Worm (Caenorhabditis elegans): ENCODE results near the gene C11G10.1.

C11G10.1 gene

ce11 chrX:15168424-15168823 lies 9.9 kb upstream of the C11G10.1 start, which contains the start of gene ocr-3:
Gene ocr-3 (plus strand): TSS chrX:15168724.
- no peak for TF ChIP-seq W03F9.2 (tag; optimal IDR thresholded peaks at IDR 0.05)
- TF ChIP-seq him-1 (tag; optimal IDR thresholded peaks at IDR 0.05) = no peak
- no peak for TF ChIP-seq dao-5 (tag; optimal IDR thresholded peaks at IDR 0.05)

DNA sequence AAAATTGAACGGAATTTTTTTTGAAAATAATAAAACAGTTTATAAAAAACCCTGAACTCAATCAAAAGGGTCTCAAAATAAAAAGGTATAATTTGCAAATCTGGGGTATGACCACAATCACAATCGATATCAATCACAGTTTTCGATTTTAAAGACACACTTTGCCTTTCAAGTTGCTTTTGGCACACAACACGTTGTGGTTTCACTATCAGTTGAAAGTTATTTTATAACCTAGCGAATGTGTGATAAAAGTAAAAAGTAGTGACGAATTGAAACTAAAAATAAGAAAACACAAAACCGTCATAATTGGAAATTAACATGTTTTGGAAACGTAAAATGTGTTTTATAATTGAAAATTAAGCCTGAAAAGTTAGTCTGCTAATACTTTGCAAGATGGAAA lies 9.1 kb upstream of the C11G10.1 start:
- no peak for TF ChIP-seq him-1 (tag; optimal IDR thresholded peaks at IDR 0.05)
- no peak for TF ChIP-seq dao-5 (tag; optimal IDR thresholded peaks at IDR 0.05)
- no peak for TF ChIP-seq W03F9.2 (tag; optimal IDR thresholded peaks at IDR 0.05)

ce11 chrX:15166122-15166521 lies 7.6 kb upstream of the C11G10.1 start, which contains the start of gene T10B10.8:
Gene T10B10.8 (minus strand): TSS chrX:15166222.
- TF ChIP-seq W03F9.2 (tag; optimal IDR thresholded peaks at IDR 0.05) (no peak), dao-5 (tag; optimal IDR thresholded peaks at IDR 0.05) (no peak), him-1 (tag; optimal IDR thresholded peaks at IDR 0.05) (no peak)

ce11 chrX:15164108-15164507 lies 5.6 kb upstream of the C11G10.1 start, which contains the start of gene T10B10.9:
Gene T10B10.9 (plus strand): TSS chrX:15164408.
- TF ChIP-seq dao-5 (tag; optimal IDR thresholded peaks at IDR 0.05) (no peak), him-1 (tag; optimal IDR thresholded peaks at IDR 0.05) (no peak), W03F9.2 (tag; optimal IDR thresholded peaks at IDR 0.05) (no peak)

ce11 chrX:15163118-15163517 lies 4.6 kb upstream of the C11G10.1 start:
- no peak for TF ChIP-seq him-1 (tag; optimal IDR thresholded peaks at IDR 0.05)
- no peak for TF ChIP-seq W03F9.2 (tag; optimal IDR thresholded peaks at IDR 0.05)
- TF ChIP-seq dao-5 (tag; optimal IDR thresholded peaks at IDR 0.05) = no peak

ce11 chrX:15160923-15161322 lies 2.4 kb upstream of the C11G10.1 start:
- TF ChIP-seq dao-5 (tag; optimal IDR thresholded peaks at IDR 0.05) = no peak
- TF ChIP-seq W03F9.2 (tag; optimal IDR thresholded peaks at IDR 0.05) = no peak
- TF ChIP-seq him-1 (tag; optimal IDR thresholded peaks at IDR 0.05) = no peak

- TF ChIP-seq W03F9.2 (tag; optimal IDR thresholded peaks at IDR 0.05) (no peak), dao-5 (tag; optimal IDR thresholded peaks at IDR 0.05) (no peak), him-1 (tag; optimal IDR thresholded peaks at IDR 0.05) (no peak)
Observed at ce11 chrX:15159362-15159761, 813 bp upstream of the C11G10.1 start.

- TF ChIP-seq W03F9.2 (tag; optimal IDR thresholded peaks at IDR 0.05) (no peak), dao-5 (tag; optimal IDR thresholded peaks at IDR 0.05) (no peak), him-1 (tag; optimal IDR thresholded peaks at IDR 0.05) (no peak)
Observed at ce11 chrX:15157854-15158253, 695 bp downstream of the C11G10.1 start.

- TF ChIP-seq W03F9.2 (tag; optimal IDR thresholded peaks at IDR 0.05) (no peak), dao-5 (tag; optimal IDR thresholded peaks at IDR 0.05) (no peak), him-1 (tag; optimal IDR thresholded peaks at IDR 0.05) (no peak)
Observed at ce11 chrX:15155054-15155453, 3.5 kb downstream of the C11G10.1 start.

DNA sequence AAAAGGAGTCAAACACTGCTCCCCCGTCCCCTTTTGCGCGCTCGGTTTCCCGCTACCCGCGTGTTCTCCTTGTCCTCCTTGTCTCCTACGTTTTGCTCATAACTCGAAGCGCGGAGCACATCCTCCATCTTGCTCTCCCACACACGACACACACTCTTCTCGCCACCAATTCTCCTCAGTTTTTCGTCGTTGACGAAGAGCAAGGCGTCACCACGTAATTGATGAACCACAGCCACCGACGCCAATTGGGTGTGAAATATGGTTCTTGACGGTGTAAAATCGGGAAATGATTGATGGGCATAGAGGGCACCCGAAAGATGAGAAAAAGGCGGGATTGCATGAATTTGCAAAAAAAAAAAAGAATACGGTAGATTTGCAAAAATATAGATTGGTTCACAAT lies 9.7 kb downstream of the C11G10.1 start:
- TF ChIP-seq dao-5 (tag; optimal IDR thresholded peaks at IDR 0.05) (no peak), W03F9.2 (tag; optimal IDR thresholded peaks at IDR 0.05) (no peak)

DNA sequence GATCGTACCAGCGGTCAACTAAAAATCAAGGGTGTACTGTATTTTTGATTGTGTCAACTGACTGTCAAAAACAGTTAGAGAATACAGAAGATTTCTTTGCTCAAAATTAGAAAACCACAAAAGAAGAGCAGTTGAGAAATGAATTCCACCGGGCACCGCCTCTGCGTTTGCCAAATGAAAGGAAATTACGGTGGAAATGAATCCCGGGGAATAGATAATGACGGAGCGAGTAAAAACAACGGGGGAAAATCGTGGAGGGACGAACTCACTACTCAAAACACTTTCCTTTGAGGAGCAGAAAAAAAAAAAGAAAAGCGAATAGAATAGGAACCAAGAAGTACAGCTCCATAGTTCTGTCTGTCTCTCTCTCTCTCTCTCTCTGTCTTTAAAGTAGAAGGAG lies 10.2 kb downstream of the C11G10.1 start:
- no peak for TF ChIP-seq him-1 (tag; optimal IDR thresholded peaks at IDR 0.05)
- TF ChIP-seq W03F9.2 (tag; optimal IDR thresholded peaks at IDR 0.05) = no peak
- no peak for TF ChIP-seq dao-5 (tag; optimal IDR thresholded peaks at IDR 0.05)

DNA sequence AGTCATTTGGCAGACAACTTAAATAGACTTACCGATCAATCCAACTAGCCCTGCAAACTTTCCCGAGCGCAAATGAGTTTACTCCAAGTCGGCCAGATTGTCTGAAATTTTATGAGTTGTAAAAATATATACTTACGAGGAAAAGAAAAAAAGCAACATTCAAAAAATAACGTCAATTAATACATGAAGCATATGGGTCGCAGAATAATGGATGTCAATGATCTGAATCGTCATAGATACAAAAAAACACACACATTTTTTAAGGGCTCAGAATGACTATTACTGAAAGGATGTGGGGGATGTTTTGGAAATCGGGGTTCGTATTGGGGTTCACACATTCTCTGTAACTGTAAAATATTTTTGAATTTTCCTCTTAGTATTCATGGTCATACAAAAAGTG lies 10.9 kb downstream of the C11G10.1 start, which contains the start of gene unc-7:
unc-7 (minus strand) TSS at position 101 of the 400 bp plus-strand sequence.
- TF ChIP-seq him-1 (tag; optimal IDR thresholded peaks at IDR 0.05) (no peak), W03F9.2 (tag; optimal IDR thresholded peaks at IDR 0.05) (no peak), dao-5 (tag; optimal IDR thresholded peaks at IDR 0.05) (no peak)

DNA sequence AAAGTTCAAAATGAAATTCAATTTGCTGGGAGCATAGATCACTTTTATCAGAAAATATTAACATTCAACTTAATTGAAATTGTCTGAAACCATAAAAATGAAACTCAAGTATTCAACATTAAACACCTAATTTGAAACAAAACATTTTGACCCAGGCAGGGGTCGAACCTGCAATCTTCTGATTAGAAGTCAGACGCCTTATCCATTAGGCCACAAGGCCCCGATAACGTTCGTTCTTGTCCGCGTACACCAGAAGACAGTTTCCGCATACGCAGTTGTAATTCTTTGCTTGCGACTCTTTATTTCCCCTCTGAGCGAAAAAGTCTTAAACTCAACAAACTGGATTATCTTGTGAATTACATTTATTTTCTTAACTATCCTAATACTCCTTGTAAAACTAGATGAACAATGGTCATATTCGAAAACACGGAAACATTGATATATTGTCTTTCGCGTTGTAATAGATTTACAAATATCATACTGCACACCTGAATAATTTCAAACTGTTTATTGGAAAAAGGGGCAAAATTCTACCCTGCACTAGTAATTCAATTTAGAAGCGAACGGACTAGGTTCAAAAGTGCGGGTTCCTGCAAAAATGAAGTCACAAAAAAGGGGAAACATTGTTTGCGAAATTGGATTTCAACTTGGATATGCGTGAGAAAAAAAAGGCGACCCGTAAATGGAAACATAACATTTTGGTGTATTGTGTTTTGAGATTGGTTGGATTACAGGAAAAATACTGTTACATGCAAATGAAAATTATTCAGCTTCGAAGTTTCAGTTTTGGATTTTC lies 11.9 kb downstream of the C11G10.1 start:
- TF ChIP-seq dao-5 (tag; optimal IDR thresholded peaks at IDR 0.05) = no peak
- no peak for TF ChIP-seq him-1 (tag; optimal IDR thresholded peaks at IDR 0.05)
- TF ChIP-seq W03F9.2 (tag; optimal IDR thresholded peaks at IDR 0.05) = no peak

DNA sequence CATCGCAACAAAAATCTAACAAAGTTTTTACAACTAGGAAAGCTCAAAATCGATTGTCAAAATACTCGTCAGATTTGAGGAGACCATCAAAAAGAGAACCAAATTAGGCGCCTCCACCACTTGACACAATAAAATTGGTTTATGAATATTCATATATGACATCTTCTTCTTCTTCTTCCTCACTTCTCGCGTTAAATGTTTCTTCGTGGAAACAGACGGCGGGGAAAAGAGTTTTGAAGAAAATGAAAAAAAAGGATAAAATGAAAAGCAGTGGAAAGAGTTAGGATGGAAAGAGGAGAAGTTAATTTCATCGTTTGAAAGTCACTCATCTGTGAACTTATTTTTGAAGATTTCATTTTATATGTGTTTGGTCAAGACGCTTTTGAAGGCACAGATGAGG lies 23.6 kb downstream of the C11G10.1 start:
- TF ChIP-seq W03F9.2 (tag; optimal IDR thresholded peaks at IDR 0.05) (no peak), dao-5 (tag; optimal IDR thresholded peaks at IDR 0.05) (no peak), him-1 (tag; optimal IDR thresholded peaks at IDR 0.05) (no peak)

ce11 chrX:15133180-15133579 lies 25.4 kb downstream of the C11G10.1 start:
- TF ChIP-seq him-1 (tag; optimal IDR thresholded peaks at IDR 0.05) (no peak), W03F9.2 (tag; optimal IDR thresholded peaks at IDR 0.05) (no peak), dao-5 (tag; optimal IDR thresholded peaks at IDR 0.05) (no peak)
